Worm (Caenorhabditis elegans) whole organism, midembryonic: Measurements from ENCODE around the gene fntb-1.

Experiments used
- T22C8.4 ChIP-seq: fragments of 200-800 bp; sonication (Bioruptor generic); IDR thresholded peaks from 2 replicates; pipeline ENCODE4 v1.3.6; 2022; ENCODE audit warnings: missing genetic modification characterization, missing compliant biosample characterization
- cog-1 ChIP-seq: sonication (generic microtip); optimal IDR thresholded peaks from 2 replicates; lab custom pipeline; 2016; ENCODE audit warnings: missing genetic modification characterization, missing compliant biosample characterization
- flt-1 ChIP-seq: fragments of 200-800 bp; sonication (Bioruptor generic); IDR thresholded peaks from 2 replicates; pipeline ENCODE4 v1.3.6; 2022; ENCODE audit warnings: missing genetic modification characterization, missing compliant biosample characterization
- klf-2 ChIP-seq: fragments of 200-800 bp; sonication (Bioruptor generic); conservative IDR thresholded peaks from 2 replicates; pipeline ENCODE4 v1.3.6; 2022; ENCODE audit warnings: missing genetic modification reagents, missing genetic modification characterization, missing compliant biosample characterization
- med-1 ChIP-seq: sonication (generic microtip); optimal IDR thresholded peaks from 2 replicates; lab custom pipeline; 2017; ENCODE audit warnings: missing genetic modification characterization, mild to moderate bottlenecking, missing compliant biosample characterization, antibody characterized with exemption, missing genetic modification reagents; ENCODE audit not compliant: insufficient read depth
- ref-1 ChIP-seq: fragments of 200-800 bp; sonication (Bioruptor generic); conservative IDR thresholded peaks from 2 replicates; pipeline ENCODE4 v1.3.6; 2022; ENCODE audit warnings: missing genetic modification reagents, missing genetic modification characterization, missing compliant biosample characterization
- tab-1 ChIP-seq: fragments of 200-800 bp; sonication (Bioruptor generic); IDR thresholded peaks from 2 replicates; pipeline ENCODE4 v1.3.6; 2022; ENCODE audit warnings: missing genetic modification characterization, missing compliant biosample characterization
- ztf-23 ChIP-seq: fragments of 200-800 bp; sonication (Bioruptor generic); IDR thresholded peaks from 2 replicates; pipeline ENCODE4 v1.3.6; 2022; ENCODE audit warnings: missing genetic modification reagents, missing genetic modification characterization, missing compliant biosample characterization
- ztf-29 ChIP-seq: fragments of 200-800 bp; sonication (Bioruptor generic); IDR thresholded peaks from 2 replicates; pipeline ENCODE4 v1.3.6; 2022; ENCODE audit warnings: missing genetic modification reagents, missing genetic modification characterization, missing compliant biosample characterization

fntb-1 gene

ce11 chrV:14447240-14447763 lies at the start of gene fntb-1, which contains the start of gene dlat-1:
TSS of gene fntb-1 (plus strand) at chrV:14447651.
TSS of gene dlat-1 (minus strand) at chrV:14447290.
- no peak for TF ChIP-seq tab-1
- TF ChIP-seq med-1 (GFP tag; lab: Kevin White, UChicago), result no peak
- TF ChIP-seq flt-1, result no peak
- TF ChIP-seq ref-1 (GFP tag; lab: Robert Waterston, UW), result no peak
- TF ChIP-seq T22C8.4 (GFP tag; lab: Robert Waterston, UW), result no peak
- TF ChIP-seq klf-2 (GFP tag; lab: Robert Waterston, UW), result no peak
- no peak for TF ChIP-seq ztf-29 (GFP tag; lab: Robert Waterston, UW)
- TF ChIP-seq ztf-23 (GFP tag; lab: Robert Waterston, UW), result no peak
- no peak for TF ChIP-seq cog-1 (tag; lab: Kevin White, UChicago)

ce11 chrV:14405647-14406046 lies 41.8 kb upstream of the fntb-1 start:
- TF ChIP-seq flt-1 (no peak), ztf-23 (GFP tag; lab: Robert Waterston, UW) (no peak), klf-2 (GFP tag; lab: Robert Waterston, UW) (no peak), ref-1 (GFP tag; lab: Robert Waterston, UW) (no peak), med-1 (GFP tag; lab: Kevin White, UChicago) (no peak), T22C8.4 (GFP tag; lab: Robert Waterston, UW) (no peak), tab-1 (no peak), cog-1 (tag; lab: Kevin White, UChicago) (no peak), ztf-29 (GFP tag; lab: Robert Waterston, UW) (no peak)

- TF ChIP-seq T22C8.4 (GFP tag; lab: Robert Waterston, UW) (no peak), ztf-29 (GFP tag; lab: Robert Waterston, UW) (no peak), ref-1 (GFP tag; lab: Robert Waterston, UW) (no peak), klf-2 (GFP tag; lab: Robert Waterston, UW) (no peak), flt-1 (no peak), ztf-23 (GFP tag; lab: Robert Waterston, UW) (no peak), tab-1 (no peak), med-1 (GFP tag; lab: Kevin White, UChicago) (no peak), cog-1 (tag; lab: Kevin White, UChicago) (no peak)
Measured at ce11 chrV:14408774-14409173, 38.7 kb upstream of the fntb-1 start, which contains the start of gene gnrr-2. TSS of gene gnrr-2 (plus strand) at chrV:14409074.

ce11 chrV:14409905-14410304 lies 37.5 kb upstream of the fntb-1 start:
- no peak for TF ChIP-seq T22C8.4 (GFP tag; lab: Robert Waterston, UW)
- no peak for TF ChIP-seq ztf-23 (GFP tag; lab: Robert Waterston, UW)
- no peak for TF ChIP-seq med-1 (GFP tag; lab: Kevin White, UChicago)
- TF ChIP-seq ztf-29 (GFP tag; lab: Robert Waterston, UW), result no peak
- TF ChIP-seq cog-1 (tag; lab: Kevin White, UChicago), result no peak
- TF ChIP-seq ref-1 (GFP tag; lab: Robert Waterston, UW), result no peak
- TF ChIP-seq tab-1, result no peak
- no peak for TF ChIP-seq klf-2 (GFP tag; lab: Robert Waterston, UW)
- TF ChIP-seq flt-1, result no peak

- TF ChIP-seq med-1 (GFP tag; lab: Kevin White, UChicago), result no peak
- TF ChIP-seq T22C8.4 (GFP tag; lab: Robert Waterston, UW), result no peak
- no peak for TF ChIP-seq klf-2 (GFP tag; lab: Robert Waterston, UW)
- no peak for TF ChIP-seq tab-1
- no peak for TF ChIP-seq ref-1 (GFP tag; lab: Robert Waterston, UW)
- TF ChIP-seq flt-1, result no peak
Measured at ce11 chrV:14411989-14412388, 35.5 kb upstream of the fntb-1 start.

ce11 chrV:14414032-14414431 lies 33.4 kb upstream of the fntb-1 start:
- TF ChIP-seq ref-1 (GFP tag; lab: Robert Waterston, UW) (no peak), T22C8.4 (GFP tag; lab: Robert Waterston, UW) (no peak), klf-2 (GFP tag; lab: Robert Waterston, UW) (no peak)

ce11 chrV:14414964-14415564 lies 32.4 kb upstream of the fntb-1 start, which contains the start of the genes nxf-1 and C15H11.11:
TSS of gene nxf-1 (minus strand) at chrV:14415014.
TSS of gene C15H11.11 (plus strand) at chrV:14415499.
- TF ChIP-seq tab-1, result no peak
- TF ChIP-seq ref-1 (GFP tag; lab: Robert Waterston, UW), result no peak
- TF ChIP-seq ztf-23 (GFP tag; lab: Robert Waterston, UW), result no peak
- no peak for TF ChIP-seq med-1 (GFP tag; lab: Kevin White, UChicago)
- TF ChIP-seq klf-2 (GFP tag; lab: Robert Waterston, UW), result no peak
- TF ChIP-seq flt-1, result no peak
- TF ChIP-seq cog-1 (tag; lab: Kevin White, UChicago), result no peak
- no peak for TF ChIP-seq T22C8.4 (GFP tag; lab: Robert Waterston, UW)
- no peak for TF ChIP-seq ztf-29 (GFP tag; lab: Robert Waterston, UW)

- no peak for TF ChIP-seq cog-1 (tag; lab: Kevin White, UChicago)
- no peak for TF ChIP-seq T22C8.4 (GFP tag; lab: Robert Waterston, UW)
- TF ChIP-seq klf-2 (GFP tag; lab: Robert Waterston, UW), result no peak
- no peak for TF ChIP-seq ref-1 (GFP tag; lab: Robert Waterston, UW)
- no peak for TF ChIP-seq ztf-23 (GFP tag; lab: Robert Waterston, UW)
- TF ChIP-seq flt-1, result no peak
- TF ChIP-seq ztf-29 (GFP tag; lab: Robert Waterston, UW), result no peak
- no peak for TF ChIP-seq med-1 (GFP tag; lab: Kevin White, UChicago)
- TF ChIP-seq tab-1, result no peak
Measured at ce11 chrV:14417735-14418134, 29.7 kb upstream of the fntb-1 start, which contains the start of the genes nxf-2 and set-31. TSS of gene nxf-2 (minus strand) at chrV:14417835. TSS of gene set-31 (plus strand) at chrV:14417903.

- TF ChIP-seq klf-2 (GFP tag; lab: Robert Waterston, UW) (no peak), ztf-23 (GFP tag; lab: Robert Waterston, UW) (no peak), cog-1 (tag; lab: Kevin White, UChicago) (no peak), flt-1 (no peak), T22C8.4 (GFP tag; lab: Robert Waterston, UW) (no peak), tab-1 (no peak)
Measured at ce11 chrV:14419855-14420254, 27.6 kb upstream of the fntb-1 start.
